ENCODE assay signal across 6 worm cellular contexts in the genomic region with DNA sequence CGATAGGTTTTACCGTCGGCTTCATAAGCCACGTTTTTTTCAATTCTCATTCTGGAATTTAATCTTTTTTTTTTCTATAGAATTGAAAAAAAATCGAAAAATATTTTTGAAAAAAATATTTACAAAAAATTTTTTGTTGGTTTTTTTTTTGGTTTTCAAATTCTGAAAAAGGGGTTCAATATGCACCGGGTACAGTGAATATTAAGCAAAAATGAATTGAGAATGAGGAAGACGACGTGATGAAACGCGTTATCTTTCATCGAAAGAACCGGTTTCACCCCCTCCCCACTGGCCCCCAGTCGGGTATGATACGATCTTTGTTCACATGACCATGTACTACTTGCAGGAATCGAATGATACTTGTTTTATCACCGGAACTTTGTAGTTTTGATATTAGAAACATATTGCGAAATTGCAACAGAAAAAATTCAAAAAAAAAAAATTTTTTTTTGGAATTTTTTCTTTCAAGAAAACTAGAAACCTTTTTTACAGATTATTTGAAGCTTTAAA.
TF ChIP-seq lines count a peak whose summit lies in the region.

Gene C54E4.5, minus strand, starts transcription at position 51 of the 510 bp plus-strand sequence.

TF ChIP-seq in whole organism, L1 larva, 84 proteins besides CTCF, POLR2A, EP300 and RAD21 (continues in another document):
- no peak for TF ChIP-seq lin-15B (tag; optimal IDR thresholded peaks at IDR 0.05; lab: Kevin White, UChicago)
- TF ChIP-seq vab-15 (tag; optimal IDR thresholded peaks at IDR 0.05; lab: Kevin White, UChicago), result no peak
- TF ChIP-seq zag-1 (tag; optimal IDR thresholded peaks at IDR 0.05; lab: Kevin White, UChicago), result no peak
- TF ChIP-seq tlp-1 (tag; optimal IDR thresholded peaks at IDR 0.05; lab: Kevin White, UChicago), result no peak
- peak in 1 of 2 experiments; percentile 50 for TF ChIP-seq mdl-1 (tag; optimal IDR thresholded peaks at IDR 0.05; lab: Kevin White, UChicago)
- no peak for TF ChIP-seq ama-1 (optimal IDR thresholded peaks at IDR 0.05; lab: Kevin White, UChicago)
- TF ChIP-seq aha-1 (tag; optimal IDR thresholded peaks at IDR 0.05; lab: Kevin White, UChicago), result no peak
- TF ChIP-seq ceh-90 (tag; optimal IDR thresholded peaks at IDR 0.05; lab: Kevin White, UChicago), result no peak
- peak; percentile 4 for TF ChIP-seq lin-13 (GFP tag; optimal IDR thresholded peaks at IDR 0.05; lab: Kevin White, UChicago)
- TF ChIP-seq lin-35 (GFP tag; optimal IDR thresholded peaks at IDR 0.05; lab: Kevin White, UChicago), result peak in 1 of 2 experiments; percentile 46
- TF ChIP-seq alr-1 (tag; optimal IDR thresholded peaks at IDR 0.05; lab: Kevin White, UChicago; ENCODE audit: borderline replicate concordance), result no peak
- no peak for TF ChIP-seq pqm-1 (tag; optimal IDR thresholded peaks at IDR 0.05; lab: Kevin White, UChicago)
- TF ChIP-seq mab-9 (GFP tag; IDR thresholded peaks at IDR 0.05; lab: Robert Waterston, UW), result no peak
- TF ChIP-seq skn-1 (tag; optimal IDR thresholded peaks at IDR 0.05; lab: Kevin White, UChicago), result peak; percentile 14

TF ChIP-seq in whole organism, L2 larva, 48 proteins besides CTCF, POLR2A, EP300 and RAD21 (continues in another document):
- TF ChIP-seq nhr-10 (tag; optimal IDR thresholded peaks at IDR 0.05; lab: Kevin White, UChicago) (no peak), ceh-16 (tag; optimal IDR thresholded peaks at IDR 0.05; lab: Kevin White, UChicago) (peak; percentile 3), blmp-1 (tag; optimal IDR thresholded peaks at IDR 0.05; lab: Kevin White, UChicago; ENCODE audit: insufficient read depth) (peak; percentile 44), nhr-21 (tag; optimal IDR thresholded peaks at IDR 0.05; lab: Kevin White, UChicago) (peak; percentile 53), C34F6.9 (tag; optimal IDR thresholded peaks at IDR 0.05; lab: Kevin White, UChicago) (no peak), ztf-11 (tag; optimal IDR thresholded peaks at IDR 0.05; lab: Kevin White, UChicago) (no peak), crh-2 (tag; optimal IDR thresholded peaks at IDR 0.05; lab: Kevin White, UChicago) (peak; percentile 6), gmeb-1 (tag; optimal IDR thresholded peaks at IDR 0.05; lab: Kevin White, UChicago) (peak; percentile 38), dmd-4 (tag; optimal IDR thresholded peaks at IDR 0.05; lab: Kevin White, UChicago) (no peak), nhr-25 (tag; optimal IDR thresholded peaks at IDR 0.05; lab: Kevin White, UChicago) (peak; percentile 70), zag-1 (tag; optimal IDR thresholded peaks at IDR 0.05; lab: Kevin White, UChicago) (no peak), elt-3 (tag; optimal IDR thresholded peaks at IDR 0.05; lab: Kevin White, UChicago) (no peak), sma-3 (GFP tag; optimal IDR thresholded peaks at IDR 0.05; lab: Kevin White, UChicago) (peak; percentile 52), nhr-77 (tag; optimal IDR thresholded peaks at IDR 0.05; lab: Kevin White, UChicago) (no peak), ama-1 (optimal IDR thresholded peaks at IDR 0.05; lab: Kevin White, UChicago) (no peak)

TF ChIP-seq in whole organism, L3 larva, 47 proteins besides CTCF, POLR2A, EP300 and RAD21 (continues in another document):
- TF ChIP-seq fkh-2 (tag; optimal IDR thresholded peaks at IDR 0.05; lab: Kevin White, UChicago), result no peak
- no peak for TF ChIP-seq fos-1 (tag; optimal IDR thresholded peaks at IDR 0.05; lab: Kevin White, UChicago)
- TF ChIP-seq mml-1 (tag; optimal IDR thresholded peaks at IDR 0.05; lab: Kevin White, UChicago), result no peak
- TF ChIP-seq elt-3 (tag; optimal IDR thresholded peaks at IDR 0.05; lab: Kevin White, UChicago), result peak in 1 of 3 experiments; percentile 39
- no peak for TF ChIP-seq lin-15B (tag; optimal IDR thresholded peaks at IDR 0.05; lab: Kevin White, UChicago)
- no peak for TF ChIP-seq nhr-28 (tag; optimal IDR thresholded peaks at IDR 0.05; lab: Kevin White, UChicago)
- TF ChIP-seq pqm-1 (tag; optimal IDR thresholded peaks at IDR 0.05; lab: Kevin White, UChicago), result no peak
- TF ChIP-seq ceh-16 (tag; optimal IDR thresholded peaks at IDR 0.05; lab: Kevin White, UChicago), result no peak
- peak; percentile 69 for TF ChIP-seq nhr-25 (tag; optimal IDR thresholded peaks at IDR 0.05; lab: Kevin White, UChicago)
- peak; percentile 87 for TF ChIP-seq nhr-23 (tag; optimal IDR thresholded peaks at IDR 0.05; lab: Kevin White, UChicago)
- TF ChIP-seq ceh-28 (tag; optimal IDR thresholded peaks at IDR 0.05; lab: Kevin White, UChicago), result peak; percentile 16
- TF ChIP-seq tbx-2 (tag; optimal IDR thresholded peaks at IDR 0.05; lab: Kevin White, UChicago), result no peak
- TF ChIP-seq nhr-43 (tag; optimal IDR thresholded peaks at IDR 0.05; lab: Kevin White, UChicago; ENCODE audit: poor library complexity, severe bottlenecking), result peak; percentile 78
- no peak for TF ChIP-seq nfya-1 (tag; optimal IDR thresholded peaks at IDR 0.05; lab: Kevin White, UChicago; ENCODE audit: insufficient read depth)
- no peak for TF ChIP-seq ZK546.5 (tag; optimal IDR thresholded peaks at IDR 0.05; lab: Kevin White, UChicago)

TF ChIP-seq in whole organism, L4 larva, 104 proteins besides CTCF, POLR2A, EP300 and RAD21 (continues in another document):
- TF ChIP-seq hlh-11 (tag; optimal IDR thresholded peaks at IDR 0.05; lab: Kevin White, UChicago), result peak; percentile 50
- TF ChIP-seq hlh-30 (tag; optimal IDR thresholded peaks at IDR 0.05; lab: Kevin White, UChicago; ENCODE audit: insufficient read depth), result peak; percentile 63
- TF ChIP-seq cey-2 (tag; optimal IDR thresholded peaks at IDR 0.05; lab: Kevin White, UChicago; ENCODE audit: borderline replicate concordance, insufficient read depth), result peak; percentile 14
- no peak for TF ChIP-seq Y75B8A.6 (GFP tag; IDR thresholded peaks at IDR 0.05; lab: Robert Waterston, UW)
- TF ChIP-seq mdl-1 (tag; optimal IDR thresholded peaks at IDR 0.05; lab: Kevin White, UChicago), result peak in 1 of 2 experiments; percentile 29
- no peak for TF ChIP-seq ceh-44 (GFP tag; IDR thresholded peaks at IDR 0.05; lab: Robert Waterston, UW)
- TF ChIP-seq nhr-48 (tag; optimal IDR thresholded peaks at IDR 0.05; lab: Kevin White, UChicago), result peak; percentile 94
- TF ChIP-seq F10B5.3 (tag; optimal IDR thresholded peaks at IDR 0.05; lab: Kevin White, UChicago), result no peak
- no peak for TF ChIP-seq nhr-237 (tag; optimal IDR thresholded peaks at IDR 0.05; lab: Kevin White, UChicago)
- TF ChIP-seq madf-9 (GFP tag; conservative IDR thresholded peaks at IDR 0.05; lab: Robert Waterston, UW), result no peak
- TF ChIP-seq nhr-28 (tag; optimal IDR thresholded peaks at IDR 0.05; lab: Kevin White, UChicago), result peak; percentile 70
- TF ChIP-seq dve-1 (tag; optimal IDR thresholded peaks at IDR 0.05; lab: Kevin White, UChicago; ENCODE audit: insufficient read depth), result peak; percentile 10
- TF ChIP-seq aha-1 (tag; lab: Kevin White, UChicago), result peak; percentile 56
- no peak for TF ChIP-seq madf-5 (GFP tag; IDR thresholded peaks at IDR 0.05; lab: Robert Waterston, UW)
- peak; percentile 17 for TF ChIP-seq mxl-3 (GFP tag; optimal IDR thresholded peaks at IDR 0.05; lab: Kevin White, UChicago)

TF ChIP-seq in whole organism, mixed stage, embryonic, 35 proteins besides CTCF, POLR2A, EP300 and RAD21:
- no peak for TF ChIP-seq mls-2 (tag; optimal IDR thresholded peaks at IDR 0.05; lab: Kevin White, UChicago)
- no peak for TF ChIP-seq cnd-1 (tag; optimal IDR thresholded peaks at IDR 0.05; lab: Kevin White, UChicago)
- no peak for TF ChIP-seq blmp-1 (tag; optimal IDR thresholded peaks at IDR 0.05; lab: Kevin White, UChicago)
- TF ChIP-seq elt-1 (tag; optimal IDR thresholded peaks at IDR 0.05; lab: Kevin White, UChicago; ENCODE audit: borderline replicate concordance, insufficient read depth), result peak; percentile 52

TF ChIP-seq in whole organism, young adult, 124 proteins besides CTCF, POLR2A, EP300 and RAD21:
- TF ChIP-seq ztf-25 (GFP tag; IDR thresholded peaks at IDR 0.05; lab: Robert Waterston, UW) (no peak), cebp-1 (GFP tag; IDR thresholded peaks at IDR 0.05; lab: Robert Waterston, UW) (peak; percentile 49; the same call in 1 of the 2 replicates), cebp-1 (tag; optimal IDR thresholded peaks at IDR 0.05; lab: Kevin White, UChicago) (peak; percentile 84)
